ENCODE assay signal across 2 worm cellular contexts in genomic region chrIV:16623087-16623486, ce11.
TF ChIP-seq lines count a peak whose summit lies in the region.
"Not testable (repeated sequence)": the region's sequence is repeated elsewhere in the genome, so short reads cannot be mapped to it uniquely, and the experiment has no call there.

No protein-coding gene starts in this region.

TF ChIP-seq in whole organism, L4 larva, 104 proteins besides CTCF, POLR2A, EP300 and RAD21:
- TF ChIP-seq snpc-1.2 (GFP tag; IDR thresholded peaks at IDR 0.05; lab: Robert Waterston, UW), result peak; percentile 83

TF ChIP-seq in whole organism, young adult, 124 proteins besides CTCF, POLR2A, EP300 and RAD21:
- TF ChIP-seq attf-6 (GFP tag; IDR thresholded peaks at IDR 0.05; lab: Robert Waterston, UW) (peak; percentile 51), snpc-4 (tag; optimal IDR thresholded peaks at IDR 0.05; lab: Kevin White, UChicago) (peak in 1 of 4 experiments; percentile 44)
- not testable (repeated sequence) for TF ChIP-seq snpc-4 (GFP tag; optimal IDR thresholded peaks at IDR 0.05; lab: Kevin White, UChicago)
